Worm (Caenorhabditis elegans) whole organism, L4 larva: ENCODE results near the gene lido-2.

Experiments used
- Y5F2A.4 ChIP-seq: fragments of 200-800 bp; sonication (Bioruptor generic); optimal IDR thresholded peaks from 2 replicates; lab custom pipeline; 2018; ENCODE audit warnings: mild to moderate bottlenecking, missing genetic modification characterization, missing compliant biosample characterization
- dmd-6 ChIP-seq: fragments of 200-800 bp; sonication (Bioruptor generic); IDR thresholded peaks from 2 replicates; pipeline ENCODE4 v1.3.6; 2022; ENCODE audit warnings: missing genetic modification reagents, missing genetic modification characterization, missing compliant biosample characterization
- lin-15B ChIP-seq: fragments of 150-350 bp; sonication (generic microtip); optimal IDR thresholded peaks from 3 replicates; lab custom pipeline; 2014; ENCODE audit warnings: missing biosample characterization, missing genetic modification characterization
- nhr-10 ChIP-seq: fragments of 150-350 bp; optimal IDR thresholded peaks from 2 replicates; lab custom pipeline; 2014; ENCODE audit warnings: missing biosample characterization, missing genetic modification characterization
- nhr-237 ChIP-seq: sonication (generic microtip); optimal IDR thresholded peaks from 2 replicates; lab custom pipeline; 2017; ENCODE audit warnings: missing biosample characterization, missing genetic modification characterization
- skn-1 ChIP-seq: fragments of 150-350 bp; optimal IDR thresholded peaks from 2 replicates; lab custom pipeline; 2014; ENCODE audit warnings: missing biosample characterization, missing genetic modification characterization

DNA sequence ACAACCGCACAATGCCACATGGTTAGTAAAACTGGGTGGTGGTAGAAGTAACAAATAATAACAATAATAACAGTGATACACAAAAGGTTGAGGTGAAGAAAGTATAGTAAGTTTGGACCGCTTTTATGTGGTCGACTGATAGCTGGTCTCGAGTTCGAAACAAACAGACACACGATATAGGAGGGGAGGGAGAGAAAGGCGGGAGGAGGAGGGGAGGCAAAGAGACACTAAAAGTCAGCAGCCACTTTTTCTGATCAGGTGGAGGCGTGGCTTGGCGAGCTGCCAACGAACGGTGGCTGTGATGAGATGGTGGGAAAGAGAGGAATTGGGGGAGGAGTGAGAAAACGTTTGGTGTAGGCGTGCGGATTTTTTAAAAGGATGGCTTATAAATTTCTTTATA, 42.2 kb downstream of the lido-2 start:
- TF ChIP-seq lin-15B (tag; lab: Kevin White, UChicago) (no peak), nhr-10 (tag; lab: Kevin White, UChicago) (no peak), Y5F2A.4 (GFP tag; lab: Kevin White, UChicago) (no peak), nhr-237 (tag; lab: Kevin White, UChicago) (no peak), dmd-6 (GFP tag; lab: Robert Waterston, UW) (peak; percentile 53; the same call in 1 of the 2 replicates), skn-1 (tag; lab: Kevin White, UChicago) (no peak)
